Fruit fly (Drosophila melanogaster): Measurements from ENCODE around the gene Rat1.

Rat1 gene

dm6 chr2L:6922091-6922753 is 14.3 kb downstream of the Rat1 start (continued):
- TF ChIP-seq gfzf (GFP tag; optimal IDR thresholded peaks at IDR 0.05) (no peak), Dip2 (GFP tag; IDR thresholded peaks at IDR 0.05) (no peak), Nf-YA (GFP tag; IDR thresholded peaks at IDR 0.05) (0 out of 2 replicates have a peak, but pooled peaks have one; percentile 29), CG13123 (GFP tag; optimal IDR thresholded peaks at IDR 0.05) (peak; percentile 19), dimm (GFP tag; IDR thresholded peaks at IDR 0.05) (no peak; the same call in 1 of the 2 replicates), CrebB (tag; optimal IDR thresholded peaks at IDR 0.05) (no peak), vvl (GFP tag; IDR thresholded peaks at IDR 0.05) (peak; percentile 88; the same call in 1 of the 2 replicates), CG15269 (tag; optimal IDR thresholded peaks at IDR 0.05) (no peak), Hr78 (GFP tag; optimal IDR thresholded peaks at IDR 0.05) (no peak), eve (GFP tag; optimal IDR thresholded peaks at IDR 0.05) (no peak), Stat92E (GFP tag; optimal IDR thresholded peaks at IDR 0.05) (no peak), Adf1 (GFP tag; IDR thresholded peaks at IDR 0.05) (peak; percentile 33; the same call in 1 of the 2 replicates), CG10366 (GFP tag; IDR thresholded peaks at IDR 0.05) (peak; percentile 80; the same call in 1 of the 2 replicates), CG7271 (tag; optimal IDR thresholded peaks at IDR 0.05) (peak; percentile 1), Kr (GFP tag; optimal IDR thresholded peaks at IDR 0.05) (no peak), CG3281 (GFP tag; optimal IDR thresholded peaks at IDR 0.05) (peak; percentile 56), CG6175 (GFP tag; IDR thresholded peaks at IDR 0.05) (no peak), Ptx1 (GFP tag; IDR thresholded peaks at IDR 0.05) (no peak), az2 (GFP tag; optimal IDR thresholded peaks at IDR 0.05) (peak; percentile 75), CG9727 (GFP tag; optimal IDR thresholded peaks at IDR 0.05) (peak; percentile 71), slp2 (GFP tag; optimal IDR thresholded peaks at IDR 0.05) (peak; percentile 80), CG5245 (GFP tag; optimal IDR thresholded peaks at IDR 0.05) (peak; percentile 55), Vsx1 (GFP tag; optimal IDR thresholded peaks at IDR 0.05) (no peak), Dbx (GFP tag; IDR thresholded peaks at IDR 0.05) (peak; percentile 74; the same call in 2 of the 3 replicates), CG17328 (GFP tag; IDR thresholded peaks at IDR 0.05) (peak; percentile 89), CG2120 (GFP tag; optimal IDR thresholded peaks at IDR 0.05) (peak; percentile 70), CG4424 (GFP tag; optimal IDR thresholded peaks at IDR 0.05) (peak; percentile 74), Bgb (GFP tag; IDR thresholded peaks at IDR 0.05; ENCODE audit: partially characterized antibody) (no peak), bigmax (GFP tag; optimal IDR thresholded peaks at IDR 0.05) (no peak), CG1832 (GFP tag; optimal IDR thresholded peaks at IDR 0.05) (no peak), schlank (tag; optimal IDR thresholded peaks at IDR 0.05) (no peak), CG8765 (GFP tag; IDR thresholded peaks at IDR 0.05) (no peak; the same call in 1 of the 2 replicates), Blimp-1 (GFP tag; optimal IDR thresholded peaks at IDR 0.05) (no peak), CG6683 (GFP tag; optimal IDR thresholded peaks at IDR 0.05) (no peak), CHES-1-like (GFP tag; optimal IDR thresholded peaks at IDR 0.05) (peak; percentile 51), grau (tag; optimal IDR thresholded peaks at IDR 0.05) (peak; percentile 68), ttk (GFP tag; IDR thresholded peaks at IDR 0.05) (no peak), Nf-YB (GFP tag; optimal IDR thresholded peaks at IDR 0.05) (no peak), CG17802 (tag; optimal IDR thresholded peaks at IDR 0.05) (no peak), ftz-f1 (GFP tag; optimal IDR thresholded peaks at IDR 0.05) (no peak), wor (GFP tag; IDR thresholded peaks at IDR 0.05) (peak; percentile 47; the same call in 1 of the 2 replicates), Mad (GFP tag; optimal IDR thresholded peaks at IDR 0.05) (peak; percentile 63), sd (tag; optimal IDR thresholded peaks at IDR 0.05) (no peak), Dfd (GFP tag; optimal IDR thresholded peaks at IDR 0.05) (no peak), tna (GFP tag; IDR thresholded peaks at IDR 0.05; ENCODE audit: partially characterized antibody) (no peak), H2.0 (GFP tag; IDR thresholded peaks at IDR 0.05) (no peak), CG11093 (GFP tag; IDR thresholded peaks at IDR 0.05) (no peak), fd64A (GFP tag; optimal IDR thresholded peaks at IDR 0.05) (no peak), CG42726 (GFP tag; IDR thresholded peaks at IDR 0.05; ENCODE audit: partially characterized antibody) (no peak)
